Worm (Caenorhabditis elegans): ENCODE results near the gene rps-3.

The rps-3 gene

DNA sequence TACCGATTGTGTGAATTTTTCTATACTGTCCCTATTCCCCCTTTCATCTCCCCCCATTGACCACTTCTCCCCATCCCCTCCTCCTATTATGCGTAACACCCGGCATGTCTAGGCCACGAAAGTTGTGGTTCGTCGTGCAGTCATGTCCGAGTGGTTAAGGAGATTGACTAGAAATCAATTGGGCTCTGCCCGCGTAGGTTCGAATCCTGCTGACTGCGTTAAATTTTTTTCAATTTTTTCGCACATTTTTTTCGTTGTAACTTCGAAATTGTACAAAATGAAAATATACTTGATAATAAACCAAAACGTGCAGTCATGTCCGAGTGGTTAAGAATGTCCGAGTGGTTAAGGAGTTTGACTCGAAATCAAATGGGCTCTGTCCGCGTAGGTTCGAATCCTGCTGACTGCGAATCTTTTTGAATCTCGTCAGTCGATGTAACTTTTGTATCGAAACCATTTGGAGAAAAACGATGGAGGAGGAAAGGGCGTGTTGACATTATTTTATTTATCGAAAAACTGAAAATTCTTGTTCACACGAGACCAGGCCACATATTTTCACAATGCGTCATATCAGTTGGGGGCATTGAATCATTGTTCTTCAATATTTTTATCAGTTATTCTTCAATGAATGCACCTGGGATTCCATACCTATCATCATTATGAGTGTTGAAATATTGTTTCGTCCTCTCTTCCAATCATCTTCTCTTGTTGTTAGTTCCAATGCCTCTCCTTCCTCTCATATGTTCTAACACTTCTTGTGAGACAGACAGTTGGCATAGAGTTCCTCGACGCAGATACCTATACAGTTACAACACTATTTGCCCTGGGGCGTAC, 47.7 kb upstream of the rps-3 start, which contains the start of gene nfm-1 (continued):
- TF ChIP-seq ceh-62 (tag; optimal IDR thresholded peaks at IDR 0.05) (no peak), madf-5 (GFP tag; IDR thresholded peaks at IDR 0.05) (peak; percentile 2 to 77; a peak in 1 of 4 replicates), ceh-32 (tag; optimal IDR thresholded peaks at IDR 0.05; ENCODE audit: poor library complexity) (no peak), jun-1 (tag; optimal IDR thresholded peaks at IDR 0.05) (peak; percentile 2), lir-3 (tag; optimal IDR thresholded peaks at IDR 0.05) (peak; percentile 8), zip-11 (GFP tag; IDR thresholded peaks at IDR 0.05) (peak; percentile 70; the same call in 1 of the 2 replicates), zfp-2 (tag; optimal IDR thresholded peaks at IDR 0.05) (peak; percentile 12), mes-2 (tag; optimal IDR thresholded peaks at IDR 0.05; ENCODE audit: poor library complexity, severe bottlenecking) (peak; percentile 84), mdl-1 (tag; optimal IDR thresholded peaks at IDR 0.05) (peak in 1 of 2 experiments; percentile 44), spr-1 (tag; optimal IDR thresholded peaks at IDR 0.05) (peak; percentile 67), Y5F2A.4 (GFP tag; optimal IDR thresholded peaks at IDR 0.05) (peak; percentile 32), tra-1 (GFP tag; IDR thresholded peaks at IDR 0.05) (peak; percentile 84), gei-8 (GFP tag; optimal IDR thresholded peaks at IDR 0.05) (peak; percentile 65), dmd-8 (GFP tag; IDR thresholded peaks at IDR 0.05) (peak; percentile 88), zip-2 (tag; optimal IDR thresholded peaks at IDR 0.05) (no peak), ceh-44 (GFP tag; IDR thresholded peaks at IDR 0.05) (peak; percentile 80; the same call in 1 of the 2 replicates), arid-1 (GFP tag; conservative IDR thresholded peaks at IDR 0.05) (peak; percentile 86), lsy-2 (tag; optimal IDR thresholded peaks at IDR 0.05) (peak in 1 of 2 experiments; percentile 63), sdz-12 (GFP tag; optimal IDR thresholded peaks at IDR 0.05) (peak; percentile 65), pqm-1 (tag; optimal IDR thresholded peaks at IDR 0.05) (peak; percentile 85), nhr-11 (tag; optimal IDR thresholded peaks at IDR 0.05) (peak; percentile 44), ceh-20 (GFP tag; IDR thresholded peaks at IDR 0.05) (peak; percentile 14; the same call in 1 of the 2 replicates), nhr-111 (GFP tag; optimal IDR thresholded peaks at IDR 0.05) (peak; percentile 70), vab-7 (GFP tag; IDR thresholded peaks at IDR 0.05) (peak; percentile 77), T20F7.1 (GFP tag; optimal IDR thresholded peaks at IDR 0.05) (peak; percentile 65), hlh-30 (tag; optimal IDR thresholded peaks at IDR 0.05; ENCODE audit: insufficient read depth) (peak; percentile 36), unc-62 (GFP tag; optimal IDR thresholded peaks at IDR 0.05 in 1 of 2) (peak in 1 of 2 experiments; percentile 84), unc-62 (tag; optimal IDR thresholded peaks at IDR 0.05) (no peak), dmd-6 (GFP tag; IDR thresholded peaks at IDR 0.05) (peak; percentile 87), duxl-1 (tag; optimal IDR thresholded peaks at IDR 0.05; ENCODE audit: poor library complexity) (peak; percentile 24), dve-1 (tag; optimal IDR thresholded peaks at IDR 0.05; ENCODE audit: insufficient read depth) (peak; percentile 74), nhr-77 (tag; optimal IDR thresholded peaks at IDR 0.05) (peak; percentile 75), R02D3.7 (tag; optimal IDR thresholded peaks at IDR 0.05) (no peak), nhr-102 (tag; optimal IDR thresholded peaks at IDR 0.05) (peak; percentile 61), attf-4 (tag; optimal IDR thresholded peaks at IDR 0.05) (no peak), egl-43 (GFP tag; IDR thresholded peaks at IDR 0.05) (peak; percentile 93), nhr-28 (tag; optimal IDR thresholded peaks at IDR 0.05) (peak; percentile 83), lin-29 (GFP tag; IDR thresholded peaks at IDR 0.05) (no peak), mxl-2 (GFP tag; conservative IDR thresholded peaks at IDR 0.05) (no peak; the same call in 1 of the 2 replicates), hif-1 (tag; optimal IDR thresholded peaks at IDR 0.05) (peak in 1 of 2 experiments; percentile 53), nhr-25 (tag; optimal IDR thresholded peaks at IDR 0.05; ENCODE audit: borderline replicate concordance, insufficient read depth) (peak; percentile 30), nhr-48 (tag; optimal IDR thresholded peaks at IDR 0.05) (peak; percentile 78), cey-2 (tag; optimal IDR thresholded peaks at IDR 0.05; ENCODE audit: borderline replicate concordance, insufficient read depth) (no peak), fos-1 (tag; optimal IDR thresholded peaks at IDR 0.05) (no peak), D1046.2 (GFP tag; IDR thresholded peaks at IDR 0.05) (peak; percentile 85; the same call in 1 of the 2 replicates), ztf-7 (tag; optimal IDR thresholded peaks at IDR 0.05) (peak; percentile 40), hmg-1.1 (GFP tag; IDR thresholded peaks at IDR 0.05) (peak; percentile 86)
